Fruit fly (Drosophila melanogaster) whole organism, prepupa: ENCODE results near the gene Ctps.
A peak's percentile ranks its signal among the peaks of the same experiment; 100 is the strongest.

ENCODE experiments used
- CG11762 ChIP-seq: fragments of 200-800 bp; sonication (Bioruptor generic); optimal IDR thresholded peaks from 3 replicates; lab custom pipeline; 2016; ENCODE audit warnings: missing biosample characterization, missing genetic modification characterization; ENCODE audit not compliant: insufficient read depth
- CG11902 ChIP-seq: fragments of 200-800 bp; sonication (Bioruptor generic); optimal IDR thresholded peaks from 3 replicates; lab custom pipeline; 2016; ENCODE audit warnings: missing biosample characterization, missing genetic modification characterization
- CG15336 ChIP-seq: fragments of 200-800 bp; sonication (Bioruptor generic); IDR thresholded peaks from 2 replicates; pipeline ENCODE4 v1.3.6; 2022; ENCODE audit warnings: missing biosample characterization, missing genetic modification characterization
- CG1621 ChIP-seq: fragments of 200-800 bp; sonication (Bioruptor generic); optimal IDR thresholded peaks from 3 replicates; lab custom pipeline; 2018; ENCODE audit warnings: missing biosample characterization, mild to moderate bottlenecking, missing genetic modification characterization
- CG16779 ChIP-seq: fragments of 200-800 bp; sonication (Bioruptor generic); optimal IDR thresholded peaks from 3 replicates; lab custom pipeline; 2017; ENCODE audit warnings: missing biosample characterization, mild to moderate bottlenecking, missing genetic modification characterization
- CG3032 ChIP-seq: fragments of 200-800 bp; optimal IDR thresholded peaks from 2 replicates; lab custom pipeline; 2019; ENCODE audit warnings: missing biosample characterization, mild to moderate bottlenecking, missing genetic modification characterization, moderate library complexity
- CG32006 ChIP-seq: fragments of 200-800 bp; sonication (Bioruptor generic); optimal IDR thresholded peaks from 3 replicates; lab custom pipeline; 2017; ENCODE audit warnings: missing biosample characterization, mild to moderate bottlenecking, missing genetic modification characterization
- CG34406 ChIP-seq: fragments of 200-800 bp; sonication (Bioruptor generic); optimal IDR thresholded peaks from 3 replicates; lab custom pipeline; 2016; ENCODE audit warnings: missing biosample characterization, missing genetic modification characterization
- CG3919 ChIP-seq: fragments of 200-800 bp; sonication (Bioruptor generic); optimal IDR thresholded peaks from 3 replicates; lab custom pipeline; 2016; ENCODE audit warnings: missing biosample characterization, missing genetic modification characterization
- CG4318 ChIP-seq: fragments of 200-800 bp; sonication (Bioruptor generic); optimal IDR thresholded peaks from 3 replicates; lab custom pipeline; 2017; ENCODE audit warnings: missing biosample characterization, mild to moderate bottlenecking, missing genetic modification characterization
- CG6163 ChIP-seq: fragments of 200-800 bp; sonication (Bioruptor generic); IDR thresholded peaks from 3 replicates; pipeline ENCODE4 v1.3.6; 2022; ENCODE audit warnings: missing biosample characterization, missing genetic modification characterization
- CG6276 ChIP-seq: fragments of 200-800 bp; sonication (Bioruptor generic); optimal IDR thresholded peaks from 2 replicates; lab custom pipeline; 2017; ENCODE audit warnings: missing biosample characterization, mild to moderate bottlenecking, missing genetic modification characterization
- CG6792 ChIP-seq: fragments of 200-800 bp; sonication (Bioruptor generic); optimal IDR thresholded peaks from 3 replicates; lab custom pipeline; 2016; ENCODE audit warnings: missing biosample characterization, missing genetic modification characterization
- CG6808 ChIP-seq: fragments of 200-800 bp; sonication (Bioruptor generic); optimal IDR thresholded peaks from 3 replicates; lab custom pipeline; 2017; ENCODE audit warnings: missing biosample characterization, missing genetic modification characterization, mild to moderate bottlenecking, moderate library complexity, missing genetic modification reagents
- CG7368 ChIP-seq: fragments of 200-800 bp; sonication (Bioruptor generic); optimal IDR thresholded peaks from 3 replicates; lab custom pipeline; 2016; ENCODE audit warnings: missing biosample characterization, missing genetic modification characterization
- CG8119 ChIP-seq: fragments of 200-800 bp; sonication (Bioruptor generic); IDR thresholded peaks from 3 replicates; pipeline ENCODE4 v1.3.6; 2022; ENCODE audit warnings: missing biosample characterization, missing genetic modification characterization
- CG8319 ChIP-seq: fragments of 200-800 bp; sonication (Bioruptor generic); optimal IDR thresholded peaks from 3 replicates; lab custom pipeline; 2016; ENCODE audit warnings: missing biosample characterization, missing genetic modification characterization
- Eip75B ChIP-seq: fragments of 200-800 bp; sonication (Bioruptor generic); optimal IDR thresholded peaks from 3 replicates; lab custom pipeline; 2016; ENCODE audit warnings: missing biosample characterization, missing genetic modification characterization
- Eip93F ChIP-seq: fragments of 200-800 bp; sonication (Bioruptor generic); optimal IDR thresholded peaks from 2 replicates; lab custom pipeline; 2016; ENCODE audit warnings: missing biosample characterization, mild to moderate bottlenecking, missing genetic modification characterization
- Ets21C ChIP-seq: fragments of 200-800 bp; sonication (Bioruptor generic); optimal IDR thresholded peaks from 3 replicates; lab custom pipeline; 2016; ENCODE audit warnings: missing biosample characterization, missing genetic modification characterization
- Ets96B ChIP-seq: fragments of 200-800 bp; optimal IDR thresholded peaks from 2 replicates; lab custom pipeline; 2019; ENCODE audit warnings: missing biosample characterization, mild to moderate bottlenecking, missing genetic modification characterization, moderate library complexity
- Gug ChIP-seq: fragments of 200-800 bp; sonication (Bioruptor generic); IDR thresholded peaks from 2 replicates; pipeline ENCODE4 v1.3.6; 2022; ENCODE audit warnings: missing biosample characterization, missing genetic modification characterization
- Hr39 ChIP-seq: fragments of 200-800 bp; sonication (Bioruptor generic); optimal IDR thresholded peaks from 2 replicates; lab custom pipeline; 2016; ENCODE audit warnings: missing biosample characterization, missing genetic modification characterization
- Hr4 ChIP-seq: fragments of 200-800 bp; sonication (Bioruptor generic); optimal IDR thresholded peaks from 3 replicates; lab custom pipeline; 2016; ENCODE audit warnings: missing biosample characterization, missing genetic modification characterization
- Smox ChIP-seq: fragments of 200-800 bp; sonication (Bioruptor generic); optimal IDR thresholded peaks from 3 replicates; lab custom pipeline; 2016; ENCODE audit warnings: missing biosample characterization, missing genetic modification characterization
- Sox14 ChIP-seq: fragments of 200-800 bp; sonication (Bioruptor generic); optimal IDR thresholded peaks from 3 replicates; lab custom pipeline; 2016; ENCODE audit warnings: missing biosample characterization, missing genetic modification characterization
- cyc ChIP-seq: fragments of 200-800 bp; sonication (Bioruptor generic); optimal IDR thresholded peaks from 3 replicates; lab custom pipeline; 2016; ENCODE audit warnings: missing biosample characterization, missing genetic modification characterization
- dac ChIP-seq: fragments of 200-800 bp; sonication (Bioruptor generic); optimal IDR thresholded peaks from 2 replicates; lab custom pipeline; 2017; ENCODE audit warnings: missing biosample characterization, mild to moderate bottlenecking, missing genetic modification characterization
- esn ChIP-seq: fragments of 200-800 bp; sonication (Bioruptor generic); optimal IDR thresholded peaks from 2 replicates; lab custom pipeline; 2016; ENCODE audit warnings: missing biosample characterization, mild to moderate bottlenecking, missing genetic modification characterization, moderate library complexity
- fkh ChIP-seq: fragments of 200-800 bp; sonication (Bioruptor generic); optimal IDR thresholded peaks from 3 replicates; lab custom pipeline; 2017; ENCODE audit warnings: missing biosample characterization, mild to moderate bottlenecking, missing genetic modification characterization, moderate library complexity
- lz ChIP-seq: fragments of 200-800 bp; sonication (Bioruptor generic); optimal IDR thresholded peaks from 3 replicates; lab custom pipeline; 2016; ENCODE audit warnings: missing biosample characterization, missing genetic modification characterization
- pdm3 ChIP-seq: fragments of 200-800 bp; sonication (Bioruptor generic); optimal IDR thresholded peaks from 3 replicates; lab custom pipeline; 2016; ENCODE audit warnings: missing biosample characterization, missing genetic modification characterization
- ss ChIP-seq, 2 experiments: fragments of 200-800 bp; sonication (Bioruptor generic); optimal IDR thresholded peaks; 2 replicates in 1 of 2; 3 replicates in 1 of 2; lab custom pipeline; 2017 to 2018; ENCODE audit warnings: mild to moderate bottlenecking in 2 of 2, missing biosample characterization in 2 of 2, missing genetic modification characterization in 2 of 2, moderate library complexity in 1 of 2
- svp ChIP-seq: fragments of 200-800 bp; sonication (Bioruptor generic); peaks from one replicate; lab custom pipeline; 2016; ENCODE audit warnings: missing biosample characterization, missing genetic modification characterization
- vri ChIP-seq: fragments of 200-800 bp; sonication (Bioruptor generic); optimal IDR thresholded peaks from 3 replicates; lab custom pipeline; 2016; ENCODE audit warnings: missing biosample characterization, mild to moderate bottlenecking, missing genetic modification characterization

Ctps gene

dm6 chr3L:15054035-15054434 is 43.7 kb upstream of the Ctps start, which contains the start of gene CG18649:
Gene CG18649, minus strand, starts transcription at chr3L:15054135.
- TF ChIP-seq Hr4 (GFP tag; lab: Kevin White, UChicago) (no peak), fkh (GFP tag; lab: Kevin White, UChicago) (peak; percentile 62)

DNA sequence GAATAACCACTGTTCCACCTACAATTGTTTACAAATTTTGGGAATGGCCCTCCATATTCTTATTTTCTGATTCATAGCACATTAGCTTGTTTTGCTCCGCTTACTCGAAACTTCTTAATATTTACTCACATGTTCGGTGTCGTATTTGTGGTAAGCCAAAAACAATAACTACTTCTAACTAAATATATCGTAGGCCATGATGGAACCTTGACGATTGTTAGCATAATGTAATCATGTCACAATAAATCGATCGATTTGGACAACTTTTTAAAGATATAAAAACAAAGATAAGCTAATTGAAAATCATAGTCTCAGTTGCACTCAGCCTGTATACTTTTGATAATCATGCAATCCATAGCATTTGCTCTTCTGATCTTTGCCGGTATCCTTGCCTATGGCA is 43.2 kb upstream of the Ctps start, which contains the start of gene EAChm:
Gene EAChm (plus strand): TSS at position 301 of the 400 bp plus-strand sequence.
- TF ChIP-seq CG7368 (GFP tag; lab: Kevin White, UChicago), result no peak
- TF ChIP-seq CG6792 (GFP tag; lab: Kevin White, UChicago), result no peak
- TF ChIP-seq CG8119 (GFP tag; lab: Robert Waterston, UW), result no peak
- no peak for TF ChIP-seq vri (GFP tag; lab: Kevin White, UChicago)
- TF ChIP-seq CG6163 (GFP tag; lab: Robert Waterston, UW), result no peak
- no peak for TF ChIP-seq ss (GFP tag; optimal IDR thresholded peaks at IDR 0.05; lab: Kevin White, UChicago)
- no peak for TF ChIP-seq CG32006 (GFP tag; lab: Kevin White, UChicago)
- no peak for TF ChIP-seq CG34406 (GFP tag; lab: Kevin White, UChicago)
- TF ChIP-seq CG8319 (GFP tag; lab: Kevin White, UChicago), result no peak
- no peak for TF ChIP-seq CG11762
- TF ChIP-seq Sox14 (GFP tag; lab: Kevin White, UChicago), result no peak
- no peak for TF ChIP-seq CG3032 (tag; lab: Kevin White, UChicago)
- no peak for TF ChIP-seq cyc
- no peak for TF ChIP-seq lz (GFP tag; lab: Kevin White, UChicago)
- no peak for TF ChIP-seq CG11902 (GFP tag; lab: Kevin White, UChicago)

dm6 chr3L:15061605-15062004 is 36.1 kb upstream of the Ctps start, which contains the start of gene CG13460:
Gene CG13460, minus strand, starts transcription at chr3L:15061705.
- TF ChIP-seq CG6276 (GFP tag; lab: Kevin White, UChicago) (no peak), CG16779 (no peak), CG8319 (GFP tag; lab: Kevin White, UChicago) (no peak), Ets21C (GFP tag; lab: Kevin White, UChicago) (no peak), Gug (GFP tag; lab: Robert Waterston, UW) (no peak), CG1621 (no peak), CG11762 (no peak), esn (GFP tag; lab: Kevin White, UChicago) (no peak), cyc (no peak), Ets96B (tag; lab: Kevin White, UChicago) (no peak), pdm3 (no peak), Eip75B (GFP tag; lab: Kevin White, UChicago) (no peak), dac (GFP tag; lab: Kevin White, UChicago) (no peak), fkh (GFP tag; lab: Kevin White, UChicago) (no peak), svp (GFP tag; lab: Kevin White, UChicago) (no peak), Smox (GFP tag; lab: Kevin White, UChicago) (no peak), Eip93F (no peak), lz (GFP tag; lab: Kevin White, UChicago) (no peak), Hr39 (GFP tag; lab: Kevin White, UChicago) (no peak)

dm6 chr3L:15064877-15065276 is 32.8 kb upstream of the Ctps start, which contains the start of gene Sytbeta:
Gene Sytbeta, minus strand, starts transcription at chr3L:15064977.
- TF ChIP-seq CG15336 (no peak), CG32006 (GFP tag; lab: Kevin White, UChicago) (no peak), CG4318 (GFP tag; lab: Kevin White, UChicago) (no peak), CG8119 (GFP tag; lab: Robert Waterston, UW) (no peak), lz (GFP tag; lab: Kevin White, UChicago) (no peak), CG3919 (GFP tag; lab: Kevin White, UChicago) (no peak), Smox (GFP tag; lab: Kevin White, UChicago) (no peak), CG11902 (GFP tag; lab: Kevin White, UChicago) (no peak), CG3032 (tag; lab: Kevin White, UChicago) (no peak), CG6808 (GFP tag; lab: Kevin White, UChicago) (no peak)
